Fruit fly (Drosophila melanogaster) whole organism, embryonic: ENCODE data around the gene CG11263.
A peak's percentile ranks its signal among the peaks of the same experiment; 100 is the strongest.

ENCODE experiments used
- Adf1 ChIP-seq: fragments of 200-800 bp; sonication (Bioruptor generic); IDR thresholded peaks from 2 replicates; pipeline ENCODE4 v1.3.6; 2022; ENCODE audit warnings: missing biosample characterization, missing genetic modification characterization
- CG1233 ChIP-seq: fragments of 200-800 bp; sonication (Bioruptor generic); optimal IDR thresholded peaks from 4 replicates; lab custom pipeline; 2018; ENCODE audit warnings: missing biosample characterization, mild to moderate bottlenecking, missing genetic modification characterization
- CG13287 ChIP-seq: fragments of 200-800 bp; sonication (Bioruptor generic); IDR thresholded peaks from 2 replicates; pipeline ENCODE4 v1.3.6; 2022; ENCODE audit warnings: missing biosample characterization, missing genetic modification characterization; ENCODE audit not compliant: partially characterized antibody
- CG14860 ChIP-seq: fragments of 200-800 bp; sonication (Bioruptor generic); IDR thresholded peaks from 3 replicates; pipeline ENCODE4 v1.3.6; 2022; ENCODE audit warnings: missing biosample characterization, missing genetic modification characterization; ENCODE audit not compliant: partially characterized antibody
- CG15269 ChIP-seq: fragments of 200-800 bp; sonication (Bioruptor generic); optimal IDR thresholded peaks from 2 replicates; lab custom pipeline; 2018; ENCODE audit warnings: missing biosample characterization, mild to moderate bottlenecking, missing genetic modification characterization, moderate library complexity
- CG1603 ChIP-seq: fragments of 200-800 bp; sonication (Bioruptor generic); optimal IDR thresholded peaks from 2 replicates; lab custom pipeline; 2019; ENCODE audit warnings: missing biosample characterization, mild to moderate bottlenecking, missing genetic modification characterization, moderate library complexity
- CG16779 ChIP-seq: fragments of 200-800 bp; sonication (Bioruptor generic); IDR thresholded peaks from 2 replicates; pipeline ENCODE4 v1.3.6; 2022; ENCODE audit warnings: missing biosample characterization, missing genetic modification characterization
- CG16813 ChIP-seq: fragments of 200-800 bp; sonication (Bioruptor generic); IDR thresholded peaks from 3 replicates; pipeline ENCODE4 v1.3.6; 2022; ENCODE audit warnings: missing biosample characterization, missing genetic modification characterization; ENCODE audit not compliant: partially characterized antibody
- CG17186 ChIP-seq: fragments of 200-800 bp; sonication (Bioruptor generic); optimal IDR thresholded peaks from 3 replicates; lab custom pipeline; 2017; ENCODE audit warnings: missing biosample characterization, missing genetic modification reagents, missing genetic modification characterization
- CG18011 ChIP-seq: fragments of 200-800 bp; sonication (Bioruptor generic); optimal IDR thresholded peaks from 2 replicates; lab custom pipeline; 2017; ENCODE audit warnings: missing biosample characterization, missing genetic modification characterization, mild to moderate bottlenecking, moderate library complexity, missing genotype
- CG18262 ChIP-seq: fragments of 200-800 bp; optimal IDR thresholded peaks from 3 replicates; lab custom pipeline; 2019; ENCODE audit warnings: missing biosample characterization, mild to moderate bottlenecking, missing genetic modification characterization, moderate library complexity
- CG2116 ChIP-seq: fragments of 200-800 bp; sonication (Bioruptor generic); optimal IDR thresholded peaks from 3 replicates; lab custom pipeline; 2018; ENCODE audit warnings: missing biosample characterization, mild to moderate bottlenecking, missing genetic modification characterization
- CG3281 ChIP-seq: fragments of 200-800 bp; sonication (Bioruptor generic); optimal IDR thresholded peaks from 3 replicates; lab custom pipeline; 2017; ENCODE audit warnings: missing biosample characterization, mild to moderate bottlenecking, missing genetic modification characterization
- CG34224 ChIP-seq: fragments of 200-800 bp; sonication (Bioruptor generic); IDR thresholded peaks from 3 replicates; pipeline ENCODE4 v1.3.6; 2022; ENCODE audit warnings: missing biosample characterization, missing genetic modification characterization; ENCODE audit not compliant: partially characterized antibody
- CG4360 ChIP-seq: fragments of 200-800 bp; sonication (Bioruptor generic); IDR thresholded peaks from 2 replicates; pipeline ENCODE4 v1.3.6; 2022; ENCODE audit warnings: missing biosample characterization, missing genetic modification characterization
- CG6791 ChIP-seq: fragments of 200-800 bp; sonication (Bioruptor generic); IDR thresholded peaks from 3 replicates; pipeline ENCODE4 v1.3.6; 2022; ENCODE audit warnings: missing biosample characterization, missing genetic modification characterization; ENCODE audit not compliant: partially characterized antibody
- CG7963 ChIP-seq: fragments of 200-800 bp; sonication (Bioruptor generic); IDR thresholded peaks from 3 replicates; pipeline ENCODE4 v1.3.6; 2022; ENCODE audit warnings: missing biosample characterization, missing genetic modification characterization; ENCODE audit not compliant: partially characterized antibody
- Dll ChIP-seq: fragments of 200-800 bp; sonication (Bioruptor generic); IDR thresholded peaks from 4 replicates; pipeline ENCODE4 v1.3.6; 2022; ENCODE audit warnings: missing biosample characterization, missing genetic modification characterization; ENCODE audit not compliant: partially characterized antibody
- Doc3 ChIP-seq: fragments of 200-800 bp; sonication (Bioruptor generic); IDR thresholded peaks from 3 replicates; pipeline ENCODE4 v1.3.6; 2022; ENCODE audit warnings: missing biosample characterization, missing genetic modification characterization; ENCODE audit not compliant: partially characterized antibody
- Dp ChIP-seq: fragments of 200-800 bp; sonication (Bioruptor generic); optimal IDR thresholded peaks from 2 replicates; lab custom pipeline; 2018; ENCODE audit warnings: missing biosample characterization, mild to moderate bottlenecking, missing genetic modification characterization, moderate library complexity
- E2f1 ChIP-seq: fragments of 200-800 bp; sonication (Bioruptor generic); IDR thresholded peaks from 2 replicates; pipeline ENCODE4 v1.3.6; 2022; ENCODE audit warnings: missing biosample characterization, missing genetic modification characterization
- HLH4C ChIP-seq: fragments of 200-800 bp; sonication (Bioruptor generic); IDR thresholded peaks from 3 replicates; pipeline ENCODE4 v1.3.6; 2022; ENCODE audit warnings: missing biosample characterization, missing genetic modification characterization; ENCODE audit not compliant: partially characterized antibody
- HLHmδ ChIP-seq: fragments of 200-800 bp; sonication (Bioruptor generic); optimal IDR thresholded peaks from 2 replicates; lab custom pipeline; 2018; ENCODE audit warnings: missing biosample characterization, mild to moderate bottlenecking, missing genetic modification characterization, moderate library complexity
- Lhr ChIP-seq: fragments of 200-800 bp; sonication (Bioruptor generic); optimal IDR thresholded peaks from 3 replicates; lab custom pipeline; 2017; ENCODE audit warnings: mild to moderate bottlenecking, missing biosample characterization, missing genetic modification reagents, missing genetic modification characterization
- Lpt ChIP-seq: fragments of >200 bp; optimal IDR thresholded peaks from 2 replicates; lab custom pipeline; 2018; ENCODE audit warnings: missing biosample characterization, missing genetic modification characterization
- MTF-1 ChIP-seq: fragments of 200-800 bp; sonication (Bioruptor generic); optimal IDR thresholded peaks from 2 replicates; lab custom pipeline; 2018; ENCODE audit warnings: missing biosample characterization, mild to moderate bottlenecking, missing genetic modification characterization, borderline replicate concordance
- Med ChIP-seq: fragments of 200-800 bp; sonication (Bioruptor generic); peaks from one replicate; lab custom pipeline; 2016; ENCODE audit warnings: missing biosample characterization, missing genetic modification characterization, mild to moderate bottlenecking, inconsistent platforms, moderate library complexity
- Scr ChIP-seq: fragments of 200-800 bp; sonication (Bioruptor generic); IDR thresholded peaks from 2 replicates; pipeline ENCODE4 v1.3.6; 2022; ENCODE audit warnings: missing biosample characterization, missing genetic modification characterization; ENCODE audit not compliant: partially characterized antibody
- Side ChIP-seq: fragments of 200-800 bp; sonication (Bioruptor generic); optimal IDR thresholded peaks from 2 replicates; lab custom pipeline; 2016; ENCODE audit warnings: missing biosample characterization, missing genetic modification characterization
- YL-1 ChIP-seq: fragments of 200-800 bp; sonication (Bioruptor generic); optimal IDR thresholded peaks from 3 replicates; lab custom pipeline; 2017; ENCODE audit warnings: missing biosample characterization, mild to moderate bottlenecking, missing genetic modification characterization
- ato ChIP-seq: fragments of 200-800 bp; sonication (Bioruptor generic); IDR thresholded peaks from 2 replicates; pipeline ENCODE4 v1.3.6; 2022; ENCODE audit warnings: missing biosample characterization, missing genetic modification characterization; ENCODE audit not compliant: partially characterized antibody
- bbx ChIP-seq: fragments of 200-800 bp; sonication (Bioruptor generic); IDR thresholded peaks from 2 replicates; pipeline ENCODE4 v1.3.6; 2022; ENCODE audit warnings: missing biosample characterization, missing genetic modification characterization; ENCODE audit not compliant: partially characterized antibody
- chif ChIP-seq, 2 experiments: fragments of 200-800 bp; sonication (Bioruptor generic); optimal IDR thresholded peaks; 3 replicates each; lab custom pipeline; 2016; ENCODE audit warnings: missing biosample characterization in 2 of 2, missing genetic modification characterization in 2 of 2
- dm ChIP-seq: fragments of 200-800 bp; sonication (Bioruptor generic); optimal IDR thresholded peaks from 3 replicates; lab custom pipeline; 2016; ENCODE audit warnings: missing biosample characterization, missing genetic modification characterization
- gce ChIP-seq: fragments of 200-800 bp; sonication (Bioruptor generic); IDR thresholded peaks from 3 replicates; pipeline ENCODE4 v1.3.6; 2022; ENCODE audit warnings: missing biosample characterization, missing genetic modification characterization
- gfzf ChIP-seq: fragments of 200-800 bp; sonication (Bioruptor generic); optimal IDR thresholded peaks from 2 replicates; lab custom pipeline; 2016; ENCODE audit warnings: missing biosample characterization, mild to moderate bottlenecking, missing genetic modification characterization, moderate library complexity
- grau ChIP-seq: fragments of 200-800 bp; optimal IDR thresholded peaks from 3 replicates; lab custom pipeline; 2019; ENCODE audit warnings: missing biosample characterization, mild to moderate bottlenecking, missing genetic modification characterization, moderate library complexity
- hbn ChIP-seq: fragments of 200-800 bp; sonication (Bioruptor generic); IDR thresholded peaks from 2 replicates; pipeline ENCODE4 v1.3.6; 2022; ENCODE audit warnings: missing biosample characterization, missing genetic modification characterization; ENCODE audit not compliant: partially characterized antibody
- ind ChIP-seq: fragments of 200-800 bp; sonication (Bioruptor generic); optimal IDR thresholded peaks from 3 replicates; lab custom pipeline; 2016; ENCODE audit warnings: missing biosample characterization, missing genetic modification characterization
- pros ChIP-seq: fragments of 200-800 bp; sonication (Bioruptor generic); optimal IDR thresholded peaks from 3 replicates; lab custom pipeline; 2019; ENCODE audit warnings: missing biosample characterization, mild to moderate bottlenecking, missing genetic modification characterization, moderate library complexity
- sna ChIP-seq: fragments of 200-800 bp; sonication (Bioruptor generic); IDR thresholded peaks from 2 replicates; pipeline ENCODE4 v1.3.6; 2022; ENCODE audit warnings: missing biosample characterization, missing genetic modification characterization; ENCODE audit not compliant: partially characterized antibody
- trem ChIP-seq: fragments of 200-800 bp; optimal IDR thresholded peaks from 3 replicates; lab custom pipeline; 2019; ENCODE audit warnings: missing biosample characterization, mild to moderate bottlenecking, missing genetic modification characterization, moderate library complexity
- vnd ChIP-seq: fragments of 200-800 bp; sonication (Bioruptor generic); IDR thresholded peaks from 3 replicates; pipeline ENCODE4 v1.3.6; 2022; ENCODE audit warnings: missing biosample characterization, missing genetic modification characterization; ENCODE audit not compliant: partially characterized antibody

CG11263 gene

DNA sequence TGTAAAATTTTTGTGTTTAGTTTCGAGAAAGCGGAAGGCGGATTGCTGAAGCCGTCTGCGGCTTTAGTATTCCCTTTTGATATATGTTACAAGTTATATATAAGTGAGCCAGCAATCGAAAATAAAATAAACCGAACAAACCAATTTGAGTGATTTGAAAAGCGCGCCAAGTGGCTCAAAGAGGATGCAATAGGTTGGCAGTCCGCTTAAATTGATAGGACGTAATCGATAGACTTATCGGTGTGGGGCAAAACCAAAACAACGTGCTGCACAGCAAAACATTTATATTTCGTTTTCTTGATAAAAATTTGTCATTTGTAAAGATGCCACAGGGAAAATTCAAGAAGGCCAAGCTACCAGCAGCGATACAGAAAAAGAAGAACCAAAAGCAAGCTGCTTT is 40.1 kb downstream of the CG11263 start, which contains the start of gene CG11279 (continued):
- TF ChIP-seq CG3281 (GFP tag; lab: Kevin White, UChicago) (no peak), Dll (GFP tag; lab: Robert Waterston, UW) (peak; percentile 79), vnd (peak; percentile 54; the same call in 1 of the 3 replicates), CG15269 (tag; lab: Kevin White, UChicago) (peak; percentile 16), chif (GFP tag; optimal IDR thresholded peaks at IDR 0.05; lab: Kevin White, UChicago) (no peak), CG14860 (GFP tag; lab: Robert Waterston, UW) (peak; percentile 69), HLHmδ (no peak), gfzf (peak; percentile 5), ato (peak; percentile 75), CG16813 (GFP tag; lab: Robert Waterston, UW) (peak; percentile 68), CG17186 (GFP tag; lab: Kevin White, UChicago) (peak; percentile 12), gce (GFP tag; lab: Robert Waterston, UW) (no peak), grau (peak; percentile 6), CG13287 (GFP tag; lab: Robert Waterston, UW) (peak; percentile 89), sna (GFP tag; lab: Robert Waterston, UW) (peak; percentile 54; the same call in 1 of the 2 replicates), pros (GFP tag; lab: Kevin White, UChicago) (no peak), Adf1 (GFP tag; lab: Robert Waterston, UW) (no peak), dm (GFP tag; lab: Kevin White, UChicago) (peak; percentile 66), ind (GFP tag; lab: Kevin White, UChicago) (no peak), Lhr (no peak), CG2116 (peak; percentile 74), Dp (peak; percentile 98), CG34224 (peak; percentile 85), YL-1 (GFP tag; lab: Kevin White, UChicago) (peak; percentile 67), CG18011 (GFP tag; lab: Kevin White, UChicago) (peak; percentile 4), Doc3 (peak; percentile 54; the same call in 2 of the 3 replicates), trem (tag; lab: Kevin White, UChicago) (peak; percentile 100), Lpt (GFP tag; lab: Kevin White, UChicago) (no peak), HLH4C (GFP tag; lab: Robert Waterston, UW) (peak; percentile 76), bbx (GFP tag; lab: Robert Waterston, UW) (peak; percentile 85), Med (GFP tag; lab: Kevin White, UChicago) (peak; percentile 83), CG18262 (tag; lab: Kevin White, UChicago) (peak; percentile 6), CG1233 (GFP tag; lab: Kevin White, UChicago) (no peak), E2f1 (GFP tag; lab: Robert Waterston, UW) (no peak), CG4360 (GFP tag; lab: Robert Waterston, UW) (peak; percentile 34; the same call in 1 of the 2 replicates), CG16779 (GFP tag; lab: Robert Waterston, UW) (no peak), hbn (peak; percentile 60; the same call in 1 of the 2 replicates), Side (no peak), Scr (GFP tag; lab: Robert Waterston, UW) (peak; percentile 73), MTF-1 (GFP tag; lab: Kevin White, UChicago) (no peak), CG7963 (GFP tag; lab: Robert Waterston, UW) (peak; percentile 78; the same call in 2 of the 3 replicates), CG1603 (tag; lab: Kevin White, UChicago) (peak; percentile 50), CG6791 (GFP tag; lab: Robert Waterston, UW) (peak; percentile 73)
